Fruit fly (Drosophila melanogaster) whole organism: ENCODE measurements around the gene CG12278.

Experiments used
- EcR ChIP-seq, 2 experiments: fragments of >200 bp; optimal IDR thresholded peaks; 2 replicates each; lab custom pipeline; 2017; ENCODE audit warnings: missing biosample characterization in 2 of 2, missing genetic modification characterization in 2 of 2, missing genetic modification reagents in 2 of 2
- psq ChIP-seq: fragments of >200 bp; optimal IDR thresholded peaks from 2 replicates; lab custom pipeline; 2017

- no peak for TF ChIP-seq EcR (GFP tag; optimal IDR thresholded peaks at IDR 0.05; lab: Kevin White, UChicago)
- TF ChIP-seq psq (lab: Kevin White, UChicago), result no peak
These were observed 22.8 kb downstream of the CG12278 start for dm6 chr3R:21066469-21067284.
